Fruit fly (Drosophila melanogaster) whole organism, embryonic: ENCODE results near the gene CG9582.

Experiments used
- Asciz ChIP-seq: fragments of 200-800 bp; sonication (Bioruptor generic); optimal IDR thresholded peaks from 2 replicates; lab custom pipeline; 2017; ENCODE audit warnings: missing biosample characterization, mild to moderate bottlenecking, missing genetic modification characterization, missing genetic modification reagents
- Bdp1 ChIP-seq: fragments of 200-800 bp; sonication (Bioruptor generic); optimal IDR thresholded peaks from 3 replicates; lab custom pipeline; 2016; ENCODE audit warnings: missing biosample characterization, missing genetic modification characterization
- C15 ChIP-seq: fragments of 200-800 bp; sonication (Bioruptor generic); IDR thresholded peaks from 3 replicates; pipeline ENCODE4 v1.3.6; 2022; ENCODE audit warnings: missing biosample characterization, missing genetic modification characterization
- CG10543 ChIP-seq: fragments of 200-800 bp; sonication (Bioruptor generic); optimal IDR thresholded peaks from 3 replicates; lab custom pipeline; 2017; ENCODE audit warnings: missing biosample characterization, mild to moderate bottlenecking, missing genetic modification characterization, moderate library complexity
- CG12071 ChIP-seq: fragments of 200-800 bp; sonication (Bioruptor generic); optimal IDR thresholded peaks from 3 replicates; lab custom pipeline; 2018; ENCODE audit warnings: missing biosample characterization, mild to moderate bottlenecking, missing genetic modification characterization
- CG12659 ChIP-seq: fragments of 200-800 bp; sonication (Bioruptor generic); optimal IDR thresholded peaks from 3 replicates; lab custom pipeline; 2017; ENCODE audit warnings: mild to moderate bottlenecking, missing biosample characterization, missing genetic modification reagents, missing genetic modification characterization
- CG13287 ChIP-seq: fragments of 200-800 bp; sonication (Bioruptor generic); IDR thresholded peaks from 2 replicates; pipeline ENCODE4 v1.3.6; 2022; ENCODE audit warnings: missing biosample characterization, missing genetic modification characterization; ENCODE audit not compliant: partially characterized antibody
- CG14667 ChIP-seq: fragments of 200-800 bp; sonication (Bioruptor generic); IDR thresholded peaks from 2 replicates; pipeline ENCODE4 v1.3.6; 2022; ENCODE audit warnings: missing biosample characterization, missing genetic modification characterization
- CG14860 ChIP-seq: fragments of 200-800 bp; sonication (Bioruptor generic); IDR thresholded peaks from 3 replicates; pipeline ENCODE4 v1.3.6; 2022; ENCODE audit warnings: missing biosample characterization, missing genetic modification characterization; ENCODE audit not compliant: partially characterized antibody
- CG16815 ChIP-seq: fragments of 200-800 bp; sonication (Bioruptor generic); optimal IDR thresholded peaks from 3 replicates; lab custom pipeline; 2017; ENCODE audit warnings: missing biosample characterization, mild to moderate bottlenecking, missing genetic modification characterization
- CG17328 ChIP-seq: fragments of 200-800 bp; sonication (Bioruptor generic); IDR thresholded peaks from 2 replicates; pipeline ENCODE4 v1.3.6; 2022; ENCODE audit warnings: missing biosample characterization, missing genetic modification characterization
- CG2129 ChIP-seq: fragments of 200-800 bp; sonication (Bioruptor generic); IDR thresholded peaks from 2 replicates; pipeline ENCODE4 v1.3.6; 2022; ENCODE audit warnings: missing biosample characterization, missing genetic modification characterization; ENCODE audit not compliant: partially characterized antibody
- CG2202 ChIP-seq: fragments of 200-800 bp; sonication (Bioruptor generic); optimal IDR thresholded peaks from 2 replicates; lab custom pipeline; 2018; ENCODE audit warnings: missing biosample characterization, mild to moderate bottlenecking, missing genetic modification characterization
- CG31224 ChIP-seq: fragments of 200-800 bp; sonication (Bioruptor generic); IDR thresholded peaks from 2 replicates; pipeline ENCODE4 v1.3.6; 2022; ENCODE audit warnings: missing biosample characterization, missing genetic modification characterization
- CG3163 ChIP-seq: fragments of 200-800 bp; sonication (Bioruptor generic); optimal IDR thresholded peaks from 3 replicates; lab custom pipeline; 2016; ENCODE audit warnings: missing biosample characterization, missing genetic modification characterization
- CG34376 ChIP-seq: fragments of 200-800 bp; sonication (Bioruptor generic); optimal IDR thresholded peaks from 2 replicates; lab custom pipeline; 2018; ENCODE audit warnings: missing biosample characterization, mild to moderate bottlenecking, missing genetic modification characterization
- CG4424 ChIP-seq: fragments of 200-800 bp; sonication (Bioruptor generic); optimal IDR thresholded peaks from 3 replicates; lab custom pipeline; 2016; ENCODE audit warnings: missing biosample characterization, missing genetic modification characterization
- CG4617 ChIP-seq: fragments of 200-800 bp; sonication (Bioruptor generic); optimal IDR thresholded peaks from 3 replicates; lab custom pipeline; 2016; ENCODE audit warnings: missing biosample characterization, missing genetic modification characterization, borderline replicate concordance
- CG5953 ChIP-seq: fragments of 200-800 bp; sonication (Bioruptor generic); IDR thresholded peaks from 2 replicates; pipeline ENCODE4 v1.3.6; 2022; ENCODE audit warnings: missing biosample characterization, missing genetic modification characterization
- CG8089 ChIP-seq: fragments of 200-800 bp; sonication (Bioruptor generic); optimal IDR thresholded peaks from 3 replicates; lab custom pipeline; 2016; ENCODE audit warnings: missing biosample characterization, missing genetic modification characterization
- CrebB ChIP-seq: fragments of 200-800 bp; sonication (Bioruptor generic); optimal IDR thresholded peaks from 3 replicates; lab custom pipeline; 2018; ENCODE audit warnings: missing biosample characterization, mild to moderate bottlenecking, missing genetic modification characterization
- Dad ChIP-seq: fragments of 200-800 bp; sonication (Bioruptor generic); optimal IDR thresholded peaks from 3 replicates; lab custom pipeline; 2016; ENCODE audit warnings: missing biosample characterization, missing genetic modification characterization
- Dfd ChIP-seq, 2 experiments: fragments of >200 bp; optimal IDR thresholded peaks; 2 replicates each; lab custom pipeline; 2017; ENCODE audit warnings: missing biosample characterization in 2 of 2, missing genetic modification characterization in 2 of 2
- E2f1 ChIP-seq: fragments of 200-800 bp; sonication (Bioruptor generic); IDR thresholded peaks from 2 replicates; pipeline ENCODE4 v1.3.6; 2022; ENCODE audit warnings: missing biosample characterization, missing genetic modification characterization
- H2.0 ChIP-seq: fragments of 200-800 bp; sonication (Bioruptor generic); IDR thresholded peaks from 2 replicates; pipeline ENCODE4 v1.3.6; 2022; ENCODE audit warnings: missing biosample characterization, missing genetic modification characterization
- HLH3B ChIP-seq: fragments of 200-800 bp; sonication (Bioruptor generic); IDR thresholded peaks from 2 replicates; pipeline ENCODE4 v1.3.6; 2022; ENCODE audit warnings: missing biosample characterization, missing genetic modification characterization
- Hsf ChIP-seq: fragments of 200-800 bp; sonication (Bioruptor generic); optimal IDR thresholded peaks from 3 replicates; lab custom pipeline; 2016; ENCODE audit warnings: missing biosample characterization, missing genetic modification characterization
- Rfx ChIP-seq: fragments of 200-800 bp; sonication (Bioruptor generic); IDR thresholded peaks from 2 replicates; pipeline ENCODE4 v1.3.6; 2022; ENCODE audit warnings: missing biosample characterization, missing genetic modification characterization
- bsh ChIP-seq, 2 experiments: fragments of 200-800 bp; sonication (Bioruptor generic); optimal IDR thresholded peaks; 2 replicates each; lab custom pipeline; 2017 to 2018; ENCODE audit warnings: mild to moderate bottlenecking in 2 of 2, missing biosample characterization in 2 of 2, missing genetic modification characterization in 2 of 2, moderate library complexity in 1 of 2
- cg ChIP-seq: fragments of 200-800 bp; sonication (Bioruptor generic); optimal IDR thresholded peaks from 3 replicates; lab custom pipeline; 2019; ENCODE audit warnings: missing biosample characterization, mild to moderate bottlenecking, missing genetic modification characterization, moderate library complexity
- chinmo ChIP-seq: fragments of 200-800 bp; sonication (Bioruptor generic); IDR thresholded peaks from 4 replicates; pipeline ENCODE4 v1.3.6; 2022; ENCODE audit warnings: missing biosample characterization, missing genetic modification characterization; ENCODE audit not compliant: partially characterized antibody
- corto ChIP-seq: fragments of 200-800 bp; sonication (Bioruptor generic); optimal IDR thresholded peaks from 2 replicates; lab custom pipeline; 2016; ENCODE audit warnings: missing biosample characterization, mild to moderate bottlenecking, missing genetic modification characterization, moderate library complexity
- cwo ChIP-seq: fragments of 200-800 bp; sonication (Bioruptor generic); optimal IDR thresholded peaks from 3 replicates; lab custom pipeline; 2017; ENCODE audit warnings: missing biosample characterization, missing genetic modification characterization, mild to moderate bottlenecking, moderate library complexity, missing genetic modification reagents
- da ChIP-seq: fragments of 200-800 bp; sonication (Bioruptor generic); optimal IDR thresholded peaks from 2 replicates; lab custom pipeline; 2016; ENCODE audit warnings: missing biosample characterization, missing genetic modification characterization
- dan ChIP-seq: fragments of 200-800 bp; sonication (Bioruptor generic); IDR thresholded peaks from 2 replicates; pipeline ENCODE4 v1.3.6; 2022; ENCODE audit warnings: missing biosample characterization, missing genetic modification characterization
- gce ChIP-seq: fragments of 200-800 bp; sonication (Bioruptor generic); IDR thresholded peaks from 3 replicates; pipeline ENCODE4 v1.3.6; 2022; ENCODE audit warnings: missing biosample characterization, missing genetic modification characterization
- grn ChIP-seq: fragments of 200-800 bp; sonication (Bioruptor generic); optimal IDR thresholded peaks from 3 replicates; lab custom pipeline; 2017; ENCODE audit warnings: missing biosample characterization, missing genetic modification characterization
- ham ChIP-seq: fragments of 200-800 bp; sonication (Bioruptor generic); IDR thresholded peaks from 2 replicates; pipeline ENCODE4 v1.3.6; 2022; ENCODE audit warnings: missing biosample characterization, missing genetic modification characterization
- hth ChIP-seq: fragments of >200 bp; optimal IDR thresholded peaks from 2 replicates; lab custom pipeline; 2017; ENCODE audit warnings: inconsistent platforms
- mld ChIP-seq: fragments of 200-800 bp; sonication (Bioruptor generic); IDR thresholded peaks from 3 replicates; pipeline ENCODE4 v1.3.6; 2022; ENCODE audit warnings: missing biosample characterization, missing genetic modification characterization; ENCODE audit not compliant: partially characterized antibody
- nau ChIP-seq: fragments of 200-800 bp; sonication (Bioruptor generic); optimal IDR thresholded peaks from 3 replicates; lab custom pipeline; 2017; ENCODE audit warnings: missing biosample characterization, mild to moderate bottlenecking, missing genetic modification characterization, missing genetic modification reagents
- peb ChIP-seq: fragments of 200-800 bp; sonication (Bioruptor generic); IDR thresholded peaks from 2 replicates; pipeline ENCODE4 v1.3.6; 2022; ENCODE audit warnings: missing biosample characterization, missing genetic modification characterization
- pnt ChIP-seq: fragments of 200-800 bp; sonication (Bioruptor generic); optimal IDR thresholded peaks from 3 replicates; lab custom pipeline; 2016; ENCODE audit warnings: missing biosample characterization, missing genetic modification characterization
- rib ChIP-seq: fragments of 200-800 bp; sonication (Bioruptor generic); IDR thresholded peaks from 2 replicates; pipeline ENCODE4 v1.3.6; 2022; ENCODE audit warnings: missing biosample characterization, missing genetic modification characterization
- schlank ChIP-seq: fragments of 200-800 bp; sonication (Bioruptor generic); optimal IDR thresholded peaks from 2 replicates; lab custom pipeline; 2018; ENCODE audit warnings: missing biosample characterization, mild to moderate bottlenecking, missing genetic modification characterization
- sd ChIP-seq: fragments of 200-800 bp; sonication (Bioruptor generic); optimal IDR thresholded peaks from 3 replicates; lab custom pipeline; 2018; ENCODE audit warnings: missing biosample characterization, mild to moderate bottlenecking, missing genetic modification characterization, moderate library complexity
- sens ChIP-seq: fragments of 200-800 bp; sonication (Bioruptor generic); peaks from one replicate; lab custom pipeline; 2016; ENCODE audit warnings: missing biosample characterization, missing genetic modification characterization
- sens-2 ChIP-seq: fragments of 200-800 bp; sonication (Bioruptor generic); IDR thresholded peaks from 2 replicates; pipeline ENCODE4 v1.3.6; 2022; ENCODE audit warnings: missing biosample characterization, missing genetic modification characterization
- sima ChIP-seq: fragments of 200-800 bp; sonication (Bioruptor generic); optimal IDR thresholded peaks from 2 replicates; lab custom pipeline; 2016; ENCODE audit warnings: missing biosample characterization, missing genetic modification characterization
- slp2 ChIP-seq: fragments of 200-800 bp; sonication (Bioruptor generic); optimal IDR thresholded peaks from 2 replicates; lab custom pipeline; 2016; ENCODE audit warnings: missing biosample characterization, missing genetic modification characterization
- tna ChIP-seq: fragments of 200-800 bp; sonication (Bioruptor generic); IDR thresholded peaks from 2 replicates; pipeline ENCODE4 v1.3.6; 2022; ENCODE audit warnings: missing biosample characterization, missing genetic modification characterization; ENCODE audit not compliant: partially characterized antibody
- ttk ChIP-seq: fragments of 200-800 bp; sonication (Bioruptor generic); IDR thresholded peaks from 2 replicates; pipeline ENCODE4 v2.1.2; 2022; ENCODE audit warnings: missing biosample characterization, missing genetic modification characterization

CG9582 gene

dm6 chr2L:8989037-8989591 is 42.5 kb downstream of the CG9582 start, which contains the start of gene rost (continued):
- TF ChIP-seq dan (GFP tag; lab: Robert Waterston, UW), result no peak
- no peak for TF ChIP-seq bsh (GFP tag; optimal IDR thresholded peaks at IDR 0.05; lab: Kevin White, UChicago)
- TF ChIP-seq Dad (GFP tag; lab: Kevin White, UChicago), result no peak
- no peak for TF ChIP-seq schlank
- no peak for TF ChIP-seq mld
- TF ChIP-seq Asciz, result no peak
- peak; percentile 75 for TF ChIP-seq CG10543 (GFP tag; lab: Kevin White, UChicago)
- no peak for TF ChIP-seq sens-2 (GFP tag; lab: Robert Waterston, UW)
- no peak for TF ChIP-seq nau
- TF ChIP-seq sens (GFP tag; lab: Kevin White, UChicago), result no peak
- TF ChIP-seq Dfd (GFP tag; optimal IDR thresholded peaks at IDR 0.05; lab: Kevin White, UChicago), result no peak
- TF ChIP-seq CG3163 (GFP tag; lab: Kevin White, UChicago), result no peak
- no peak for TF ChIP-seq CG5953 (GFP tag; lab: Robert Waterston, UW)
- TF ChIP-seq CG12071 (GFP tag; lab: Kevin White, UChicago), result no peak
- TF ChIP-seq CG13287 (GFP tag; lab: Robert Waterston, UW), result no peak
- TF ChIP-seq Bdp1 (GFP tag; lab: Kevin White, UChicago), result no peak
- no peak for TF ChIP-seq E2f1 (GFP tag; lab: Robert Waterston, UW)
- peak; percentile 3 for TF ChIP-seq sd
- no peak for TF ChIP-seq pnt (GFP tag; lab: Kevin White, UChicago)
- TF ChIP-seq sima, result no peak
- no peak for TF ChIP-seq ham (GFP tag; lab: Robert Waterston, UW)
- no peak for TF ChIP-seq CG17328 (GFP tag; lab: Robert Waterston, UW)
- TF ChIP-seq CrebB (tag; lab: Kevin White, UChicago), result no peak
- no peak for TF ChIP-seq CG31224
- TF ChIP-seq hth (lab: Kevin White, UChicago), result no peak
- no peak for TF ChIP-seq H2.0
- TF ChIP-seq cg (GFP tag; lab: Kevin White, UChicago), result peak; percentile 22
- no peak for TF ChIP-seq CG4424
- TF ChIP-seq CG16815 (GFP tag; lab: Kevin White, UChicago), result no peak
- peak; percentile 40 for TF ChIP-seq cwo (GFP tag; lab: Kevin White, UChicago)
- no peak for TF ChIP-seq tna (GFP tag; lab: Robert Waterston, UW)
- TF ChIP-seq CG2202 (tag; lab: Kevin White, UChicago), result no peak
- TF ChIP-seq CG12659, result no peak
- no peak for TF ChIP-seq CG8089 (GFP tag; lab: Kevin White, UChicago)
- TF ChIP-seq HLH3B (GFP tag; lab: Robert Waterston, UW), result no peak
- no peak for TF ChIP-seq peb (GFP tag; lab: Robert Waterston, UW)
- TF ChIP-seq chinmo (GFP tag; lab: Robert Waterston, UW), result no peak
- TF ChIP-seq slp2 (GFP tag; lab: Kevin White, UChicago), result no peak
- peak; percentile 73 for TF ChIP-seq grn
- TF ChIP-seq da (GFP tag; lab: Kevin White, UChicago), result no peak
- TF ChIP-seq corto (GFP tag; lab: Kevin White, UChicago), result peak; percentile 51
- TF ChIP-seq rib (GFP tag; lab: Robert Waterston, UW), result no peak
- no peak for TF ChIP-seq Hsf (GFP tag; lab: Kevin White, UChicago)
- peak; percentile 86 for TF ChIP-seq CG34376
- TF ChIP-seq gce, result no peak
- no peak for TF ChIP-seq CG14667 (GFP tag; lab: Robert Waterston, UW)
- TF ChIP-seq CG4617 (GFP tag; lab: Kevin White, UChicago), result no peak
- no peak for TF ChIP-seq Rfx (GFP tag; lab: Robert Waterston, UW)
- TF ChIP-seq CG2129, result no peak
- no peak for TF ChIP-seq ttk (GFP tag; lab: Robert Waterston, UW)
- TF ChIP-seq CG14860 (GFP tag; lab: Robert Waterston, UW), result no peak
- TF ChIP-seq C15, result no peak
